Worm (Caenorhabditis elegans) whole organism, young adult: ENCODE data around the gene gpx-6.
A peak's percentile ranks its signal among the peaks of the same experiment; 100 is the strongest.

ENCODE experiments used
- B0336.3 ChIP-seq: fragments of 200-800 bp; sonication (Bioruptor generic); IDR thresholded peaks from 2 replicates; pipeline ENCODE4 v1.3.6; 2022; ENCODE audit warnings: missing genetic modification characterization, missing compliant biosample characterization
- C06A6.2 ChIP-seq: fragments of 200-800 bp; sonication (Bioruptor generic); conservative IDR thresholded peaks from 2 replicates; pipeline ENCODE4 v1.3.6; 2022; ENCODE audit warnings: missing genetic modification characterization, missing compliant biosample characterization
- F49E8.2 ChIP-seq: sonication (generic microtip); optimal IDR thresholded peaks from 3 replicates; lab custom pipeline; 2017; ENCODE audit warnings: missing genetic modification characterization, mild to moderate bottlenecking, missing compliant biosample characterization, antibody characterized with exemption, moderate library complexity; ENCODE audit not compliant: insufficient read depth
- F52B5.7 ChIP-seq: sonication (generic microtip); optimal IDR thresholded peaks from 2 replicates; lab custom pipeline; 2016; ENCODE audit warnings: mild to moderate bottlenecking, missing genetic modification characterization, missing compliant biosample characterization
- F55B11.4 ChIP-seq: sonication (generic microtip); optimal IDR thresholded peaks from 2 replicates; lab custom pipeline; 2016; ENCODE audit warnings: missing compliant biosample characterization, missing genetic modification characterization, borderline replicate concordance; ENCODE audit not compliant: insufficient read depth
- F57C9.4 ChIP-seq: sonication (generic microtip); optimal IDR thresholded peaks from 2 replicates; lab custom pipeline; 2017; ENCODE audit warnings: mild to moderate bottlenecking, missing genetic modification characterization, missing compliant biosample characterization
- K11D2.4 ChIP-seq: fragments of 200-800 bp; sonication (Bioruptor generic); IDR thresholded peaks from 2 replicates; pipeline ENCODE4 v1.3.6; 2022; ENCODE audit warnings: missing genetic modification reagents, missing genetic modification characterization, missing compliant biosample characterization
- Y53F4B.3 ChIP-seq: fragments of 200-800 bp; sonication (Bioruptor generic); IDR thresholded peaks from 2 replicates; pipeline ENCODE4 v1.3.6; 2022; ENCODE audit warnings: missing genetic modification reagents, missing genetic modification characterization, missing compliant biosample characterization
- Y53G8AR.9 ChIP-seq: fragments of 200-800 bp; sonication (Bioruptor generic); conservative IDR thresholded peaks from 2 replicates; pipeline ENCODE4 v1.3.6; 2022; ENCODE audit warnings: missing genetic modification reagents, missing genetic modification characterization, missing compliant biosample characterization
- Y56A3A.18 ChIP-seq: fragments of 200-800 bp; sonication (Bioruptor generic); IDR thresholded peaks from 2 replicates; pipeline ENCODE4 v1.3.6; 2022; ENCODE audit warnings: missing genetic modification reagents, missing genetic modification characterization, missing compliant biosample characterization
- ZK185.1 ChIP-seq: sonication (generic microtip); optimal IDR thresholded peaks from 2 replicates; lab custom pipeline; 2016; ENCODE audit warnings: mild to moderate bottlenecking, missing genetic modification characterization, missing compliant biosample characterization; ENCODE audit not compliant: poor library complexity, severe bottlenecking
- aptf-3 ChIP-seq: fragments of 200-800 bp; sonication (Bioruptor generic); IDR thresholded peaks from 2 replicates; pipeline ENCODE4 v1.3.6; 2022; ENCODE audit warnings: missing genetic modification characterization, missing compliant biosample characterization
- attf-6 ChIP-seq: fragments of 200-800 bp; sonication (Bioruptor generic); IDR thresholded peaks from 2 replicates; pipeline ENCODE4 v1.3.6; 2022; ENCODE audit warnings: missing genetic modification reagents, missing genetic modification characterization, missing compliant biosample characterization
- bed-1 ChIP-seq: fragments of 200-800 bp; sonication (Bioruptor generic); IDR thresholded peaks from 2 replicates; pipeline ENCODE4 v1.3.6; 2022; ENCODE audit warnings: missing genetic modification reagents, missing genetic modification characterization, missing compliant biosample characterization
- dox-1 ChIP-seq: fragments of 200-800 bp; sonication (Bioruptor generic); IDR thresholded peaks from 2 replicates; pipeline ENCODE4 v1.3.6; 2022; ENCODE audit warnings: missing genetic modification reagents, missing genetic modification characterization, missing compliant biosample characterization
- dpff-1 ChIP-seq: sonication (generic microtip); optimal IDR thresholded peaks from 2 replicates; lab custom pipeline; 2017; ENCODE audit warnings: mild to moderate bottlenecking, missing genetic modification characterization, missing compliant biosample characterization
- efl-1 ChIP-seq: fragments of 150-350 bp; optimal IDR thresholded peaks from 2 replicates; lab custom pipeline; 2014; ENCODE audit warnings: missing biosample characterization, missing genetic modification reagents, missing genetic modification characterization
- egrh-3 ChIP-seq: fragments of 200-800 bp; sonication (Bioruptor generic); IDR thresholded peaks from 2 replicates; pipeline ENCODE4 v1.3.6; 2022; ENCODE audit warnings: missing genetic modification reagents, missing genetic modification characterization, missing compliant biosample characterization
- ekl-4 ChIP-seq: fragments of 200-800 bp; sonication (Bioruptor generic); IDR thresholded peaks from 2 replicates; pipeline ENCODE4 v1.3.6; 2022; ENCODE audit warnings: missing genetic modification reagents, missing genetic modification characterization, missing compliant biosample characterization
- ets-4 ChIP-seq: fragments of 200-800 bp; sonication (Bioruptor generic); optimal IDR thresholded peaks from 2 replicates; lab custom pipeline; 2018; ENCODE audit warnings: mild to moderate bottlenecking, missing genetic modification characterization, missing compliant biosample characterization
- him-1 ChIP-seq: sonication (generic microtip); optimal IDR thresholded peaks from 2 replicates; lab custom pipeline; 2016; ENCODE audit warnings: missing genotype, missing genetic modification reagents, missing genetic modification characterization, missing compliant biosample characterization
- hmg-1.2 ChIP-seq: fragments of 200-800 bp; sonication (Bioruptor generic); IDR thresholded peaks from 2 replicates; pipeline ENCODE4 v1.3.6; 2022; ENCODE audit warnings: missing genetic modification reagents, missing genetic modification characterization, missing compliant biosample characterization
- hsf-1 ChIP-seq: fragments of 200-800 bp; sonication (Bioruptor generic); IDR thresholded peaks from 2 replicates; pipeline ENCODE4 v1.3.6; 2022; ENCODE audit warnings: missing genetic modification reagents, missing genetic modification characterization, missing compliant biosample characterization
- lag-1 ChIP-seq: fragments of 200-800 bp; sonication (Bioruptor generic); IDR thresholded peaks from 2 replicates; pipeline ENCODE4 v1.3.6; 2022; ENCODE audit warnings: missing genetic modification reagents, missing genetic modification characterization, missing compliant biosample characterization
- let-607 ChIP-seq, 2 experiments: fragments of 200-800 bp in 1 of 2; sonication (Bioruptor generic) in 1 of 2; sonication (generic microtip) in 1 of 2; optimal IDR thresholded peaks; 2 replicates each; lab custom pipeline; 2016 to 2018; ENCODE audit warnings: mild to moderate bottlenecking in 2 of 2, missing compliant biosample characterization in 2 of 2, missing genetic modification characterization in 2 of 2, moderate library complexity in 2 of 2, missing genotype in 1 of 2
- lin-26 ChIP-seq: fragments of 200-800 bp; sonication (Bioruptor generic); IDR thresholded peaks from 2 replicates; pipeline ENCODE4 v1.3.6; 2022; ENCODE audit warnings: missing genetic modification reagents, missing genetic modification characterization, missing compliant biosample characterization
- lin-40 ChIP-seq: sonication (generic microtip); optimal IDR thresholded peaks from 2 replicates; lab custom pipeline; 2016; ENCODE audit warnings: missing genetic modification characterization, mild to moderate bottlenecking, missing compliant biosample characterization, missing genotype, missing genetic modification reagents
- madf-6 ChIP-seq: fragments of 200-800 bp; sonication (Bioruptor generic); IDR thresholded peaks from 2 replicates; pipeline ENCODE4 v1.3.6; 2022; ENCODE audit warnings: missing genetic modification reagents, missing genetic modification characterization, missing compliant biosample characterization
- mcd-1 ChIP-seq: fragments of 200-800 bp; sonication (Bioruptor generic); IDR thresholded peaks from 2 replicates; pipeline ENCODE4 v1.3.6; 2022; ENCODE audit warnings: missing genetic modification reagents, missing genetic modification characterization, missing compliant biosample characterization
- mes-4 ChIP-seq: sonication (generic microtip); optimal IDR thresholded peaks from 2 replicates; lab custom pipeline; 2016; ENCODE audit warnings: missing genotype, missing genetic modification characterization, missing compliant biosample characterization
- nfya-1 ChIP-seq: sonication (generic microtip); optimal IDR thresholded peaks from 2 replicates; lab custom pipeline; 2017; ENCODE audit warnings: antibody characterized with exemption, missing compliant biosample characterization, missing genetic modification characterization, borderline replicate concordance; ENCODE audit not compliant: insufficient read depth
- nfya-2 ChIP-seq: fragments of 200-800 bp; sonication (Bioruptor generic); IDR thresholded peaks from 2 replicates; pipeline ENCODE4 v1.3.6; 2022; ENCODE audit warnings: missing genetic modification reagents, missing genetic modification characterization, missing compliant biosample characterization
- nhr-80 ChIP-seq: sonication (generic microtip); optimal IDR thresholded peaks from 2 replicates; lab custom pipeline; 2016; ENCODE audit warnings: missing genetic modification characterization, missing compliant biosample characterization
- nhr-90 ChIP-seq: sonication (generic microtip); optimal IDR thresholded peaks from 2 replicates; lab custom pipeline; 2016; ENCODE audit warnings: missing genotype, mild to moderate bottlenecking, missing genetic modification characterization, missing compliant biosample characterization
- rcor-1 ChIP-seq: fragments of 200-800 bp; sonication (Bioruptor generic); IDR thresholded peaks from 2 replicates; pipeline ENCODE4 v1.3.6; 2022; ENCODE audit warnings: missing genetic modification reagents, missing genetic modification characterization, missing compliant biosample characterization
- rec-8 ChIP-seq, 2 experiments: sonication (generic microtip); optimal IDR thresholded peaks; 2 replicates each; lab custom pipeline; 2016; ENCODE audit warnings: mild to moderate bottlenecking in 2 of 2, missing genetic modification characterization in 2 of 2, missing genetic modification reagents in 2 of 2, missing genotype in 2 of 2, missing biosample characterization in 1 of 2, missing compliant biosample characterization in 1 of 2, moderate library complexity in 1 of 2
- rpc-1 ChIP-seq, 2 experiments: fragments of 150-350 bp in 1 of 2; sonication (generic microtip) in 1 of 2; optimal IDR thresholded peaks; 2 replicates each; lab custom pipeline; 2014 to 2018; ENCODE audit warnings: missing biosample characterization in 1 of 2, missing genetic modification characterization in 1 of 2, missing genetic modification reagents in 1 of 2, missing genotype in 1 of 2
- tbx-9 ChIP-seq: sonication (generic microtip); optimal IDR thresholded peaks from 2 replicates; lab custom pipeline; 2016; ENCODE audit warnings: borderline replicate concordance, missing genetic modification characterization, inconsistent platforms, missing compliant biosample characterization
- unc-62 ChIP-seq: fragments of 150-350 bp; optimal IDR thresholded peaks from 2 replicates; lab custom pipeline; 2014; ENCODE audit warnings: missing biosample characterization, missing genetic modification reagents, missing genetic modification characterization
- zim-3 ChIP-seq: sonication (generic microtip); optimal IDR thresholded peaks from 2 replicates; lab custom pipeline; 2017; ENCODE audit warnings: mild to moderate bottlenecking, missing genetic modification characterization, moderate library complexity, missing compliant biosample characterization
- ztf-26 ChIP-seq: sonication (generic microtip); optimal IDR thresholded peaks from 2 replicates; lab custom pipeline; 2017; ENCODE audit warnings: missing genetic modification characterization, missing compliant biosample characterization

Gene gpx-6

DNA sequence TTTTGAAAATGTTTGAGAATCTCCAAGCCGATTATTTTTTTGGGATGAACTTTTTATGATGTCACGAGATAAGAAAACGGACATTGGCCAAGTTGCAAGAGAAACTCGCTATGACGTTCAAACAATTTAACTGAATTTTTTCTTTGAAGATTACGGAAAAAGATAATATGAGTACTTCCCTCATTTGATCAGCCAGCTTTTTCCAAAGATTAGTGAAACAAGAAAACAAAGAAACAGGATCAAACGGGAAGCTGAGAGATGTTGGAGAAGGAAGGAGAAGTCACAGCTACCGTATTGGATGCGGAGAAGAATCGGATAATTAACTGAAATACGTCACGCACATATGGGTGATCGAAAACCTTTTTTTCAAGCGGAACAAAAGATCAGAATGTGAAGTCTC is 32.2 kb downstream of the gpx-6 start:
- TF ChIP-seq B0336.3 (GFP tag; lab: Robert Waterston, UW) (no peak), F57C9.4 (tag; lab: Kevin White, UChicago) (no peak), ZK185.1 (no peak), aptf-3 (no peak), Y53F4B.3 (GFP tag; lab: Robert Waterston, UW) (no peak), ztf-26 (tag; lab: Kevin White, UChicago) (no peak), Y56A3A.18 (GFP tag; lab: Robert Waterston, UW) (no peak), nfya-2 (GFP tag; lab: Robert Waterston, UW) (no peak), dox-1 (GFP tag; lab: Robert Waterston, UW) (no peak), ekl-4 (GFP tag; lab: Robert Waterston, UW) (no peak), C06A6.2 (GFP tag; lab: Robert Waterston, UW) (no peak), zim-3 (no peak), nhr-80 (no peak), lin-26 (no peak), bed-1 (GFP tag; lab: Robert Waterston, UW) (no peak), mcd-1 (GFP tag; lab: Robert Waterston, UW) (no peak), Y53G8AR.9 (GFP tag; lab: Robert Waterston, UW) (no peak)

ce11 chrIV:8255221-8255620 is 33.2 kb downstream of the gpx-6 start:
- TF ChIP-seq nhr-80: peak; percentile 22
- TF ChIP-seq nfya-1 (tag; lab: Kevin White, UChicago): no peak

- no peak for TF ChIP-seq ets-4 (GFP tag; lab: Kevin White, UChicago)
- no peak for TF ChIP-seq lin-40 (tag; lab: Kevin White, UChicago)
- no peak for TF ChIP-seq lag-1
- no peak for TF ChIP-seq nhr-90
These were observed 37.9 kb downstream of the gpx-6 start, which contains the start of gene K07H8.7 for ce11 chrIV:8259904-8260303. K07H8.7 (minus strand) TSS chrIV:8260004.

ce11 chrIV:8260848-8261638 is 39.0 kb downstream of the gpx-6 start, which contains the start of gene vit-6:
vit-6 (plus strand) TSS chrIV:8261157.
- TF ChIP-seq ZK185.1 (peak; percentile 30), egrh-3 (GFP tag; lab: Robert Waterston, UW) (no peak), lin-40 (tag; lab: Kevin White, UChicago) (peak; percentile 15), let-607 (tag; optimal IDR thresholded peaks at IDR 0.05; lab: Kevin White, UChicago) (peak; percentile 73 to 78), efl-1 (no peak), hmg-1.2 (GFP tag; lab: Robert Waterston, UW) (peak; percentile 37; the same call in 1 of the 2 replicates), F52B5.7 (peak; percentile 63), hsf-1 (no peak), mes-4 (tag; lab: Kevin White, UChicago) (no peak), unc-62 (GFP tag; lab: Kevin White, UChicago) (peak; percentile 91), ztf-26 (tag; lab: Kevin White, UChicago) (no peak), madf-6 (no peak), K11D2.4 (GFP tag; lab: Robert Waterston, UW) (no peak), ets-4 (GFP tag; lab: Kevin White, UChicago) (peak; percentile 6), rcor-1 (GFP tag; lab: Robert Waterston, UW) (0 out of 2 replicates have a peak, but pooled peaks have one; percentile 23), attf-6 (peak; percentile 30; the same call in 1 of the 2 replicates), dpff-1 (peak; percentile 45), tbx-9 (tag; lab: Kevin White, UChicago) (no peak), rec-8 (tag; optimal IDR thresholded peaks at IDR 0.05; lab: Kevin White, UChicago) (no peak), nhr-80 (peak; percentile 82), F49E8.2 (tag; lab: Kevin White, UChicago) (no peak), F55B11.4 (tag; lab: Kevin White, UChicago) (no peak), him-1 (tag; lab: Kevin White, UChicago) (no peak), rpc-1 (optimal IDR thresholded peaks at IDR 0.05; lab: Kevin White, UChicago) (no peak), rpc-1 (tag; optimal IDR thresholded peaks at IDR 0.05; lab: Kevin White, UChicago) (no peak), F57C9.4 (tag; lab: Kevin White, UChicago) (no peak)
